Fruit fly (Drosophila melanogaster): ENCODE results near the gene CG15386.

Gene CG15386

DNA sequence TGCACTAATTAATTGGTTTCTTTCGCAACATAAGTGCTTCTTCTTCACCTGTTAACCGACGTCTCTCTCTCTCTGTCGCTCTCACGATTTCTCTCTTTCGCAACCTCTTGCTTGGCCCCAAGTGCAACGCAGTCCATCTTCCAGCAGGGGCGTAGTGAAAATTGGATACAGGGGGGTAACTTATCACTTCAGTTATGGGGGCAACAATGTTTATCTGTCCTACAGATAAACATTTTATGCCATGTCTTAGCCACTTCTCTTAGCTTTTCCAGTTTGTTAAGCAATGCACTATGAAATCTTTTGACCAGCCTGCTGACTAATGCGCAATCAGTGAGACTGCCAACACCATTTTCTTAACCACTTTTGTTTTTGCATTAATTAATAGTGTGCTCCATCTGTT lies 10.3 kb upstream of the CG15386 start (continued):
- TF ChIP-seq Elba2 (GFP tag; optimal IDR thresholded peaks at IDR 0.05): no peak
- TF ChIP-seq stc (GFP tag; IDR thresholded peaks at IDR 0.05): peak; percentile 72; the same call in 1 of the 2 replicates
- TF ChIP-seq Nf-YC (tag; optimal IDR thresholded peaks at IDR 0.05): peak; percentile 30
- TF ChIP-seq salm (tag; optimal IDR thresholded peaks at IDR 0.05): no peak
- TF ChIP-seq Hey (tag; optimal IDR thresholded peaks at IDR 0.05): no peak
- TF ChIP-seq Stat92E (GFP tag; optimal IDR thresholded peaks at IDR 0.05): no peak
- no peak for TF ChIP-seq dimm (GFP tag; IDR thresholded peaks at IDR 0.05)
- TF ChIP-seq nmo (GFP tag; optimal IDR thresholded peaks at IDR 0.05): peak; percentile 26
- peak; percentile 14 for TF ChIP-seq CG8924 (tag; optimal IDR thresholded peaks at IDR 0.05)
- TF ChIP-seq CG42726 (GFP tag; IDR thresholded peaks at IDR 0.05; ENCODE audit: partially characterized antibody): no peak
- peak; percentile 66 for TF ChIP-seq Ptx1 (GFP tag; IDR thresholded peaks at IDR 0.05)
- TF ChIP-seq CG34376 (GFP tag; optimal IDR thresholded peaks at IDR 0.05): no peak
- TF ChIP-seq Atf-2 (GFP tag; optimal IDR thresholded peaks at IDR 0.05): peak; percentile 2
- TF ChIP-seq Atf6 (GFP tag; IDR thresholded peaks at IDR 0.05): peak; percentile 55
- peak; percentile 36; the same call in 2 of the 3 replicates for TF ChIP-seq Aef1 (GFP tag; IDR thresholded peaks at IDR 0.05)
- peak; percentile 59 for TF ChIP-seq CG2678 (tag; optimal IDR thresholded peaks at IDR 0.05)
- TF ChIP-seq CG2120 (GFP tag; optimal IDR thresholded peaks at IDR 0.05): peak; percentile 45
- TF ChIP-seq CG9797 (GFP tag; optimal IDR thresholded peaks at IDR 0.05): no peak
- TF ChIP-seq sens (GFP tag): peak; percentile 90
- TF ChIP-seq Ets65A (GFP tag): peak; percentile 87
- TF ChIP-seq Hand (GFP tag; optimal IDR thresholded peaks at IDR 0.05): no peak
- no peak for TF ChIP-seq CG17612 (GFP tag; IDR thresholded peaks at IDR 0.05)
- TF ChIP-seq Kr (GFP tag; optimal IDR thresholded peaks at IDR 0.05): no peak
- peak; percentile 69; the same call in 2 of the 3 replicates for TF ChIP-seq otp (GFP tag; IDR thresholded peaks at IDR 0.05)
- peak; percentile 14 for TF ChIP-seq pnt (GFP tag; optimal IDR thresholded peaks at IDR 0.05)
- TF ChIP-seq Dbx (GFP tag; IDR thresholded peaks at IDR 0.05): 0 out of 3 replicates have a peak, but pooled peaks have one; percentile 10
- TF ChIP-seq pfk (GFP tag; optimal IDR thresholded peaks at IDR 0.05): no peak
- TF ChIP-seq CG3995 (GFP tag; optimal IDR thresholded peaks at IDR 0.05): no peak
- TF ChIP-seq wdn (GFP tag; IDR thresholded peaks at IDR 0.05): no peak
- TF ChIP-seq BtbVII (GFP tag; optimal IDR thresholded peaks at IDR 0.05): peak; percentile 35
- TF ChIP-seq HHEX (GFP tag; optimal IDR thresholded peaks at IDR 0.05): peak; percentile 5
- no peak for TF ChIP-seq Sin3A (optimal IDR thresholded peaks at IDR 0.05)
- peak; percentile 59; the same call in 1 of the 2 replicates for TF ChIP-seq sisA (GFP tag; IDR thresholded peaks at IDR 0.05)
- peak; percentile 61; the same call in 1 of the 3 replicates for TF ChIP-seq zfh1 (GFP tag; IDR thresholded peaks at IDR 0.05)
- no peak for TF ChIP-seq CG7271 (tag; optimal IDR thresholded peaks at IDR 0.05)
- no peak for TF ChIP-seq Abd-B (GFP tag; optimal IDR thresholded peaks at IDR 0.05)
- TF ChIP-seq CG13424 (tag; optimal IDR thresholded peaks at IDR 0.05): peak; percentile 56
- TF ChIP-seq Rx (GFP tag; IDR thresholded peaks at IDR 0.05): peak; percentile 60
- peak; percentile 29; the same call in 1 of the 2 replicates for TF ChIP-seq lmd (GFP tag; IDR thresholded peaks at IDR 0.05)
- no peak for TF ChIP-seq Taf1 (GFP tag; IDR thresholded peaks at IDR 0.05)
- peak; percentile 53; the same call in 1 of the 3 replicates for TF ChIP-seq sr (GFP tag; IDR thresholded peaks at IDR 0.05)
- no peak for TF ChIP-seq yki (optimal IDR thresholded peaks at IDR 0.05)
- TF ChIP-seq ash1 (GFP tag; optimal IDR thresholded peaks at IDR 0.05): no peak
- peak; percentile 38 for TF ChIP-seq CG3407 (GFP tag; optimal IDR thresholded peaks at IDR 0.05)
- TF ChIP-seq Hmr (GFP tag; optimal IDR thresholded peaks at IDR 0.05): peak; percentile 40
- peak; percentile 47 for TF ChIP-seq Blimp-1 (GFP tag; optimal IDR thresholded peaks at IDR 0.05)
- peak; percentile 52; the same call in 1 of the 2 replicates for TF ChIP-seq E2f1 (GFP tag; IDR thresholded peaks at IDR 0.05)
- TF ChIP-seq trem (tag; optimal IDR thresholded peaks at IDR 0.05): peak; percentile 10
- peak; percentile 34 for TF ChIP-seq shn (GFP tag; optimal IDR thresholded peaks at IDR 0.05)
- TF ChIP-seq CG6791 (GFP tag; IDR thresholded peaks at IDR 0.05; ENCODE audit: partially characterized antibody): no peak
- 0 out of 3 replicates have a peak, but pooled peaks have one; percentile 49 for TF ChIP-seq C15 (GFP tag; IDR thresholded peaks at IDR 0.05)
- no peak for TF ChIP-seq CG8765 (GFP tag; IDR thresholded peaks at IDR 0.05)

Measured in whole organism, embryonic.